Fruit fly (Drosophila melanogaster) whole organism, adult: ENCODE data around the gene CG17906.

Source experiments
- CG12768 ChIP-seq: fragments of 200-800 bp; sonication (Bioruptor generic); optimal IDR thresholded peaks from 2 replicates; lab custom pipeline; 2017; ENCODE audit warnings: missing biosample characterization, missing genetic modification characterization, mild to moderate bottlenecking, moderate library complexity, missing genetic modification reagents
- CG14711 ChIP-seq: fragments of 200-800 bp; sonication (Bioruptor generic); optimal IDR thresholded peaks from 2 replicates; lab custom pipeline; 2018; ENCODE audit warnings: missing biosample characterization, mild to moderate bottlenecking, missing genetic modification characterization, moderate library complexity
- CG5204 ChIP-seq: fragments of 200-800 bp; sonication (Bioruptor generic); optimal IDR thresholded peaks from 2 replicates; lab custom pipeline; 2016; ENCODE audit warnings: missing biosample characterization, missing genetic modification characterization
- CG7045 ChIP-seq: fragments of 200-800 bp; sonication (Bioruptor generic); optimal IDR thresholded peaks from 2 replicates; lab custom pipeline; 2017; ENCODE audit warnings: missing biosample characterization, mild to moderate bottlenecking, missing genetic modification characterization
- Crg-1 ChIP-seq: fragments of 200-800 bp; sonication (Bioruptor generic); optimal IDR thresholded peaks from 2 replicates; lab custom pipeline; 2016; ENCODE audit warnings: missing biosample characterization, missing genetic modification characterization
- cnc ChIP-seq, 2 experiments: fragments of >200 bp; optimal IDR thresholded peaks; 2 replicates each; lab custom pipeline; 2017
- pad ChIP-seq: fragments of 200-800 bp; sonication (Bioruptor generic); optimal IDR thresholded peaks from 3 replicates; lab custom pipeline; 2017; ENCODE audit warnings: missing biosample characterization, missing genetic modification characterization, mild to moderate bottlenecking, moderate library complexity, missing genetic modification reagents

dm6 chr2L:8967235-8967634 lies 27.0 kb upstream of the CG17906 start, which contains the start of gene CG18088:
- TF ChIP-seq cnc (optimal IDR thresholded peaks at IDR 0.05; lab: Kevin White, UChicago) (no peak), CG14711 (tag; lab: Kevin White, UChicago) (no peak), CG12768 (GFP tag; lab: Kevin White, UChicago) (no peak), Crg-1 (no peak), pad (GFP tag; lab: Kevin White, UChicago) (no peak), CG7045 (GFP tag; lab: Kevin White, UChicago) (no peak), CG5204 (no peak)
